Worm (Caenorhabditis elegans) whole organism, midembryonic: ENCODE measurements around the gene ZK354.8.

Source experiments
- flt-1 ChIP-seq: fragments of 200-800 bp; sonication (Bioruptor generic); IDR thresholded peaks from 2 replicates; pipeline ENCODE4 v1.3.6; 2022; ENCODE audit warnings: missing genetic modification characterization, missing compliant biosample characterization
- klf-2 ChIP-seq: fragments of 200-800 bp; sonication (Bioruptor generic); conservative IDR thresholded peaks from 2 replicates; pipeline ENCODE4 v1.3.6; 2022; ENCODE audit warnings: missing genetic modification reagents, missing genetic modification characterization, missing compliant biosample characterization
- med-1 ChIP-seq: sonication (generic microtip); optimal IDR thresholded peaks from 2 replicates; lab custom pipeline; 2017; ENCODE audit warnings: missing genetic modification characterization, mild to moderate bottlenecking, missing compliant biosample characterization, antibody characterized with exemption, missing genetic modification reagents; ENCODE audit not compliant: insufficient read depth
- ztf-23 ChIP-seq: fragments of 200-800 bp; sonication (Bioruptor generic); IDR thresholded peaks from 2 replicates; pipeline ENCODE4 v1.3.6; 2022; ENCODE audit warnings: missing genetic modification reagents, missing genetic modification characterization, missing compliant biosample characterization
- ztf-29 ChIP-seq: fragments of 200-800 bp; sonication (Bioruptor generic); IDR thresholded peaks from 2 replicates; pipeline ENCODE4 v1.3.6; 2022; ENCODE audit warnings: missing genetic modification reagents, missing genetic modification characterization, missing compliant biosample characterization

DNA sequence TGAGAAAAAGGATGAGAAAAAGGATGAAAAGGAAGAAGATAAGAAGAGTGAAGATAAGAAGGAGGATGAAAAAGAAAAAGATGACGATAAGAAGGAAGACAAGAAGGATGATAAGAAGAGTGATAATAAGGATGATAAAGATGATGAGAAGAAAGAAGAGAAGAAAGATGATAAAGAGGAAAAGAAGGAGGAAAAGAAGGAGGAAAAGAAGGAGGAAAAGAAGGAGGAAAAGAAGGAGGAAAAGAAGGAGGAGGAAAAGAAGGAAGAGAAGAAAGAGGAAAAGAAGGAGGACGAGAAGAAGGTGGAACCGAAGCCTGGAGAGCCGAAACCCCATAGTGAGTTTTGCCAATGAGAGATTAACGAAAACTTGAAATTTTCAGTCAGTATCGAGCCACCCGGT, 32.6 kb downstream of the ZK354.8 start:
- TF ChIP-seq med-1 (GFP tag; lab: Kevin White, UChicago) (no peak), ztf-29 (GFP tag; lab: Robert Waterston, UW) (no peak), flt-1 (GFP tag; lab: Robert Waterston, UW) (no peak), klf-2 (GFP tag; lab: Robert Waterston, UW) (no peak), ztf-23 (no peak)
